Comparison of ENCODE assay signal across 4 worm cellular contexts in the genomic region with DNA sequence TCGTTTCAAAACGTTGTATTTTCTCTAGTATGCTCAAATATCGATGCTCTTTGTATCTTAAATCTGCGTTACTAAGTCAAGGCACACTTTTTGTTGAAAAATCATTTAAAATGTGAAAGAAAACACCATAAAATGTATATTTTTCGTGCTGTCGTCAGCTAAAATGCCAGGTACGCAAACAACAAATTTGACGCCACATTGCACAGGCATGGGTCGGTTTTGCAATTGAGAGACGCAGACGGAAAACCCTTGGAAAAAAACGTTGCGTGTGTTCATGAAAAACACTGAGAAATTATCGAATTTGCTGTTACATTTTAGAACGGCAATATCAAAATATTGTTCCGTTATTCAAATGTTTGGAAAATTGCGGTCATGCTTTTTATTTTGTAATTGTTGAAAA.
TF ChIP-seq lines count a peak whose summit lies in the region.

No protein-coding gene starts in this region.

TF ChIP-seq in whole organism, L1 larva, 84 proteins besides CTCF, POLR2A, EP300 and RAD21 (continued from another document and continues in another):
- no peak for TF ChIP-seq lir-3 (tag; optimal IDR thresholded peaks at IDR 0.05; lab: Kevin White, UChicago; ENCODE audit: poor library complexity)
- TF ChIP-seq elt-3 (tag; optimal IDR thresholded peaks at IDR 0.05; lab: Kevin White, UChicago), result no peak
- TF ChIP-seq elt-2 (tag; optimal IDR thresholded peaks at IDR 0.05; lab: Kevin White, UChicago), result no peak
- TF ChIP-seq ceh-90 (tag; optimal IDR thresholded peaks at IDR 0.05; lab: Kevin White, UChicago), result no peak
- no peak for TF ChIP-seq alr-1 (tag; optimal IDR thresholded peaks at IDR 0.05; lab: Kevin White, UChicago; ENCODE audit: borderline replicate concordance)
- TF ChIP-seq aly-2 (tag; optimal IDR thresholded peaks at IDR 0.05; lab: Kevin White, UChicago), result no peak
- no peak for TF ChIP-seq nhr-84 (tag; optimal IDR thresholded peaks at IDR 0.05; lab: Kevin White, UChicago)
- TF ChIP-seq snu-23 (GFP tag; optimal IDR thresholded peaks at IDR 0.05; lab: Kevin White, UChicago), result peak; percentile 74
- TF ChIP-seq ama-1 (optimal IDR thresholded peaks at IDR 0.05; lab: Kevin White, UChicago), result no peak
- no peak for TF ChIP-seq aha-1 (tag; optimal IDR thresholded peaks at IDR 0.05; lab: Kevin White, UChicago)
- TF ChIP-seq nhr-77 (tag; optimal IDR thresholded peaks at IDR 0.05; lab: Kevin White, UChicago), result no peak
- peak; percentile 39 for TF ChIP-seq irx-1 (tag; optimal IDR thresholded peaks at IDR 0.05; lab: Kevin White, UChicago)
- TF ChIP-seq unc-86 (tag; optimal IDR thresholded peaks at IDR 0.05; lab: Kevin White, UChicago), result peak; percentile 21
- TF ChIP-seq ces-1 (GFP tag; optimal IDR thresholded peaks at IDR 0.05; lab: Kevin White, UChicago), result no peak
- peak; percentile 82 for TF ChIP-seq rnt-1 (tag; optimal IDR thresholded peaks at IDR 0.05; lab: Kevin White, UChicago)
- no peak for TF ChIP-seq tlp-1 (tag; optimal IDR thresholded peaks at IDR 0.05; lab: Kevin White, UChicago)
- TF ChIP-seq nhr-11 (tag; optimal IDR thresholded peaks at IDR 0.05; lab: Kevin White, UChicago), result no peak
- no peak for TF ChIP-seq pag-3 (tag; optimal IDR thresholded peaks at IDR 0.05; lab: Kevin White, UChicago; ENCODE audit: borderline replicate concordance, insufficient read depth)
- peak; percentile 45 to 69 for TF ChIP-seq lsy-2 (tag; optimal IDR thresholded peaks at IDR 0.05; lab: Kevin White, UChicago)
- TF ChIP-seq egl-13 (tag; optimal IDR thresholded peaks at IDR 0.05; lab: Kevin White, UChicago), result no peak
- TF ChIP-seq fkh-4 (tag; optimal IDR thresholded peaks at IDR 0.05; lab: Kevin White, UChicago; ENCODE audit: borderline replicate concordance), result no peak
- TF ChIP-seq snpc-4 (tag; optimal IDR thresholded peaks at IDR 0.05; lab: Kevin White, UChicago), result peak; percentile 47
- no peak for TF ChIP-seq egl-27 (tag; optimal IDR thresholded peaks at IDR 0.05; lab: Kevin White, UChicago)
- TF ChIP-seq tbx-2 (tag; optimal IDR thresholded peaks at IDR 0.05; lab: Kevin White, UChicago), result peak; percentile 60
- TF ChIP-seq lin-39 (tag; optimal IDR thresholded peaks at IDR 0.05; lab: Kevin White, UChicago), result peak; percentile 4
- TF ChIP-seq skn-1 (tag; optimal IDR thresholded peaks at IDR 0.05; lab: Kevin White, UChicago), result peak; percentile 92
- TF ChIP-seq nhr-85 (tag; lab: Kevin White, UChicago), result peak; percentile 77
- no peak for TF ChIP-seq zag-1 (tag; optimal IDR thresholded peaks at IDR 0.05; lab: Kevin White, UChicago)
- TF ChIP-seq dsc-1 (tag; optimal IDR thresholded peaks at IDR 0.05; lab: Kevin White, UChicago), result peak; percentile 49
- TF ChIP-seq ztf-4 (tag; optimal IDR thresholded peaks at IDR 0.05; lab: Kevin White, UChicago), result no peak
- no peak for TF ChIP-seq Y116A8C.19 (tag; optimal IDR thresholded peaks at IDR 0.05; lab: Kevin White, UChicago; ENCODE audit: borderline replicate concordance)
- TF ChIP-seq unc-62 (GFP tag; optimal IDR thresholded peaks at IDR 0.05; lab: Kevin White, UChicago), result no peak

TF ChIP-seq in whole organism, L2 larva, 48 proteins besides CTCF, POLR2A, EP300 and RAD21 (continued from another document and continues in another):
- TF ChIP-seq elt-1 (tag; optimal IDR thresholded peaks at IDR 0.05; lab: Kevin White, UChicago), result no peak
- TF ChIP-seq nhr-129 (tag; optimal IDR thresholded peaks at IDR 0.05; lab: Kevin White, UChicago), result peak; percentile 81
- no peak for TF ChIP-seq sma-3 (GFP tag; optimal IDR thresholded peaks at IDR 0.05; lab: Kevin White, UChicago)
- peak; percentile 27 for TF ChIP-seq gmeb-1 (tag; optimal IDR thresholded peaks at IDR 0.05; lab: Kevin White, UChicago)
- TF ChIP-seq peb-1 (tag; optimal IDR thresholded peaks at IDR 0.05; lab: Kevin White, UChicago), result no peak
- TF ChIP-seq mbf-1 (tag; optimal IDR thresholded peaks at IDR 0.05; lab: Kevin White, UChicago), result no peak
- no peak for TF ChIP-seq ceh-16 (tag; optimal IDR thresholded peaks at IDR 0.05; lab: Kevin White, UChicago)
- TF ChIP-seq snpc-4 (tag; optimal IDR thresholded peaks at IDR 0.05; lab: Kevin White, UChicago), result no peak
- TF ChIP-seq aly-2 (tag; optimal IDR thresholded peaks at IDR 0.05; lab: Kevin White, UChicago), result no peak
- TF ChIP-seq F13H6.1 (tag; optimal IDR thresholded peaks at IDR 0.05; lab: Kevin White, UChicago), result peak; percentile 46
- no peak for TF ChIP-seq ZK546.5 (tag; optimal IDR thresholded peaks at IDR 0.05; lab: Kevin White, UChicago)
- TF ChIP-seq nhr-10 (tag; optimal IDR thresholded peaks at IDR 0.05; lab: Kevin White, UChicago), result no peak
- TF ChIP-seq unc-39 (tag; optimal IDR thresholded peaks at IDR 0.05; lab: Kevin White, UChicago), result no peak
- TF ChIP-seq mdl-1 (tag; optimal IDR thresholded peaks at IDR 0.05; lab: Kevin White, UChicago), result no peak
- no peak for TF ChIP-seq nhr-21 (tag; optimal IDR thresholded peaks at IDR 0.05; lab: Kevin White, UChicago)
- no peak for TF ChIP-seq alr-1 (tag; optimal IDR thresholded peaks at IDR 0.05; lab: Kevin White, UChicago)
- no peak for TF ChIP-seq ama-1 (optimal IDR thresholded peaks at IDR 0.05; lab: Kevin White, UChicago)
- TF ChIP-seq mab-5 (tag; optimal IDR thresholded peaks at IDR 0.05; lab: Kevin White, UChicago), result no peak
- TF ChIP-seq unc-55 (GFP tag; optimal IDR thresholded peaks at IDR 0.05; lab: Kevin White, UChicago), result peak; percentile 65
- no peak for TF ChIP-seq lin-11 (tag; optimal IDR thresholded peaks at IDR 0.05; lab: Kevin White, UChicago)
- TF ChIP-seq dmd-4 (tag; optimal IDR thresholded peaks at IDR 0.05; lab: Kevin White, UChicago), result no peak
- TF ChIP-seq nhr-12 (tag; optimal IDR thresholded peaks at IDR 0.05; lab: Kevin White, UChicago), result no peak
- TF ChIP-seq sem-4 (tag; optimal IDR thresholded peaks at IDR 0.05; lab: Kevin White, UChicago), result peak; percentile 24
- TF ChIP-seq Y55F3AM.14 (GFP tag; optimal IDR thresholded peaks at IDR 0.05; lab: Kevin White, UChicago), result no peak
- TF ChIP-seq lin-13 (GFP tag; optimal IDR thresholded peaks at IDR 0.05; lab: Kevin White, UChicago), result peak; percentile 52
- TF ChIP-seq crh-2 (tag; optimal IDR thresholded peaks at IDR 0.05; lab: Kevin White, UChicago), result no peak
- no peak for TF ChIP-seq nhr-77 (tag; optimal IDR thresholded peaks at IDR 0.05; lab: Kevin White, UChicago)
- TF ChIP-seq nhr-23 (tag; optimal IDR thresholded peaks at IDR 0.05; lab: Kevin White, UChicago), result no peak
- peak; percentile 70 for TF ChIP-seq C34F6.9 (tag; optimal IDR thresholded peaks at IDR 0.05; lab: Kevin White, UChicago)
- no peak for TF ChIP-seq blmp-1 (tag; optimal IDR thresholded peaks at IDR 0.05; lab: Kevin White, UChicago; ENCODE audit: insufficient read depth)
- TF ChIP-seq ztf-11 (tag; optimal IDR thresholded peaks at IDR 0.05; lab: Kevin White, UChicago), result no peak
- TF ChIP-seq nhr-25 (tag; optimal IDR thresholded peaks at IDR 0.05; lab: Kevin White, UChicago), result peak; percentile 51
- TF ChIP-seq lsy-2 (tag; optimal IDR thresholded peaks at IDR 0.05; lab: Kevin White, UChicago), result peak; percentile 57 to 73
- no peak for TF ChIP-seq lin-39 (tag; optimal IDR thresholded peaks at IDR 0.05; lab: Kevin White, UChicago)
- no peak for TF ChIP-seq R02D3.7 (tag; optimal IDR thresholded peaks at IDR 0.05; lab: Kevin White, UChicago)

TF ChIP-seq in whole organism, L3 larva, 47 proteins besides CTCF, POLR2A, EP300 and RAD21 (continued from another document):
- TF ChIP-seq nhr-25 (tag; optimal IDR thresholded peaks at IDR 0.05; lab: Kevin White, UChicago), result no peak
- no peak for TF ChIP-seq fkh-2 (tag; optimal IDR thresholded peaks at IDR 0.05; lab: Kevin White, UChicago)
- no peak for TF ChIP-seq unc-39 (tag; optimal IDR thresholded peaks at IDR 0.05; lab: Kevin White, UChicago)
- TF ChIP-seq nfya-1 (tag; optimal IDR thresholded peaks at IDR 0.05; lab: Kevin White, UChicago; ENCODE audit: insufficient read depth), result peak; percentile 65
- TF ChIP-seq lsy-12 (tag; optimal IDR thresholded peaks at IDR 0.05; lab: Kevin White, UChicago), result no peak
- TF ChIP-seq fkh-10 (GFP tag; optimal IDR thresholded peaks at IDR 0.05; lab: Kevin White, UChicago), result no peak
- peak; percentile 21 for TF ChIP-seq nhr-43 (tag; optimal IDR thresholded peaks at IDR 0.05; lab: Kevin White, UChicago; ENCODE audit: poor library complexity, severe bottlenecking)
- TF ChIP-seq mml-1 (tag; optimal IDR thresholded peaks at IDR 0.05; lab: Kevin White, UChicago), result no peak
- TF ChIP-seq zag-1 (tag; optimal IDR thresholded peaks at IDR 0.05; lab: Kevin White, UChicago), result no peak
- TF ChIP-seq nhr-76 (tag; optimal IDR thresholded peaks at IDR 0.05; lab: Kevin White, UChicago), result no peak
- no peak for TF ChIP-seq nhr-11 (tag; optimal IDR thresholded peaks at IDR 0.05; lab: Kevin White, UChicago)
- TF ChIP-seq ztf-11 (tag; optimal IDR thresholded peaks at IDR 0.05; lab: Kevin White, UChicago), result no peak
- TF ChIP-seq tbx-2 (tag; optimal IDR thresholded peaks at IDR 0.05; lab: Kevin White, UChicago), result no peak
- TF ChIP-seq lin-15B (tag; optimal IDR thresholded peaks at IDR 0.05; lab: Kevin White, UChicago), result peak; percentile 26
- TF ChIP-seq nhr-12 (tag; optimal IDR thresholded peaks at IDR 0.05; lab: Kevin White, UChicago), result no peak
- TF ChIP-seq pqm-1 (tag; optimal IDR thresholded peaks at IDR 0.05; lab: Kevin White, UChicago), result peak; percentile 0
- peak; percentile 21 for TF ChIP-seq lin-39 (tag; optimal IDR thresholded peaks at IDR 0.05; lab: Kevin White, UChicago)
- peak; percentile 22 for TF ChIP-seq elt-2 (tag; optimal IDR thresholded peaks at IDR 0.05; lab: Kevin White, UChicago)
- TF ChIP-seq hmg-11 (tag; optimal IDR thresholded peaks at IDR 0.05; lab: Kevin White, UChicago), result peak; percentile 97
- TF ChIP-seq ama-1 (optimal IDR thresholded peaks at IDR 0.05; lab: Kevin White, UChicago), result no peak
- no peak for TF ChIP-seq snpc-4 (tag; optimal IDR thresholded peaks at IDR 0.05; lab: Kevin White, UChicago)
- no peak for TF ChIP-seq R02D3.7 (tag; optimal IDR thresholded peaks at IDR 0.05; lab: Kevin White, UChicago)
- no peak for TF ChIP-seq nhr-77 (tag; optimal IDR thresholded peaks at IDR 0.05; lab: Kevin White, UChicago)
- TF ChIP-seq ceh-82 (tag; optimal IDR thresholded peaks at IDR 0.05; lab: Kevin White, UChicago), result no peak
- no peak for TF ChIP-seq ceh-9 (tag; optimal IDR thresholded peaks at IDR 0.05; lab: Kevin White, UChicago)
- no peak for TF ChIP-seq ztf-4 (tag; optimal IDR thresholded peaks at IDR 0.05; lab: Kevin White, UChicago)
- TF ChIP-seq aly-2 (tag; optimal IDR thresholded peaks at IDR 0.05; lab: Kevin White, UChicago), result no peak
- TF ChIP-seq jun-1 (tag; optimal IDR thresholded peaks at IDR 0.05; lab: Kevin White, UChicago), result no peak
- TF ChIP-seq sea-2 (GFP tag; optimal IDR thresholded peaks at IDR 0.05; lab: Kevin White, UChicago), result no peak
- TF ChIP-seq elt-3 (tag; optimal IDR thresholded peaks at IDR 0.05; lab: Kevin White, UChicago), result no peak
- no peak for TF ChIP-seq nhr-237 (tag; optimal IDR thresholded peaks at IDR 0.05; lab: Kevin White, UChicago)
- TF ChIP-seq mdl-1 (tag; optimal IDR thresholded peaks at IDR 0.05; lab: Kevin White, UChicago), result no peak
- TF ChIP-seq egl-5 (tag; optimal IDR thresholded peaks at IDR 0.05; lab: Kevin White, UChicago), result no peak
- no peak for TF ChIP-seq unc-62 (GFP tag; optimal IDR thresholded peaks at IDR 0.05; lab: Kevin White, UChicago)
- TF ChIP-seq ceh-16 (tag; optimal IDR thresholded peaks at IDR 0.05; lab: Kevin White, UChicago), result no peak
TF ChIP-seq in whole organism, L3 larva: peak in this region for 11.

TF ChIP-seq in whole organism, L4 larva, 104 proteins besides CTCF, POLR2A, EP300 and RAD21 (continued from another document):
- TF ChIP-seq nhr-28 (tag; optimal IDR thresholded peaks at IDR 0.05; lab: Kevin White, UChicago) (peak; percentile 14), ceh-20 (GFP tag; IDR thresholded peaks at IDR 0.05; lab: Robert Waterston, UW) (no peak), lsy-2 (tag; optimal IDR thresholded peaks at IDR 0.05; lab: Kevin White, UChicago) (no peak)
